Fruit fly (Drosophila melanogaster): ENCODE data around the gene CG32706.

The CG32706 gene

dm6 chrX:9061299-9061698 is 25.6 kb upstream of the CG32706 start (continued):
- TF ChIP-seq Sox15 (GFP tag; optimal IDR thresholded peaks at IDR 0.05) (no peak), Met (GFP tag; optimal IDR thresholded peaks at IDR 0.05) (peak; percentile 34), CG10669 (GFP tag; optimal IDR thresholded peaks at IDR 0.05) (peak; percentile 37), Blimp-1 (GFP tag; optimal IDR thresholded peaks at IDR 0.05) (no peak), CG32006 (GFP tag; optimal IDR thresholded peaks at IDR 0.05) (peak; percentile 66), lz (GFP tag; optimal IDR thresholded peaks at IDR 0.05) (no peak), CG11762 (GFP tag; optimal IDR thresholded peaks at IDR 0.05; ENCODE audit: insufficient read depth) (peak; percentile 37), Ets96B (tag; optimal IDR thresholded peaks at IDR 0.05) (peak; percentile 13), CG8632 (GFP tag; optimal IDR thresholded peaks at IDR 0.05) (peak; percentile 49), CG15336 (GFP tag; IDR thresholded peaks at IDR 0.05) (peak; percentile 50; the same call in 1 of the 2 replicates), CG31627 (GFP tag; optimal IDR thresholded peaks at IDR 0.05) (peak; percentile 14), Eip78C (GFP tag) (peak; percentile 85), dac (GFP tag; optimal IDR thresholded peaks at IDR 0.05) (peak; percentile 29), CG6163 (GFP tag; IDR thresholded peaks at IDR 0.05) (0 out of 3 replicates have a peak, but pooled peaks have one; percentile 19), vri (GFP tag; optimal IDR thresholded peaks at IDR 0.05) (no peak), achi (GFP tag; optimal IDR thresholded peaks at IDR 0.05) (peak; percentile 31), fd85E (GFP tag; optimal IDR thresholded peaks at IDR 0.05) (no peak), acj6 (GFP tag; optimal IDR thresholded peaks at IDR 0.05) (peak; percentile 24), Ets21C (GFP tag; optimal IDR thresholded peaks at IDR 0.05) (no peak)

DNA sequence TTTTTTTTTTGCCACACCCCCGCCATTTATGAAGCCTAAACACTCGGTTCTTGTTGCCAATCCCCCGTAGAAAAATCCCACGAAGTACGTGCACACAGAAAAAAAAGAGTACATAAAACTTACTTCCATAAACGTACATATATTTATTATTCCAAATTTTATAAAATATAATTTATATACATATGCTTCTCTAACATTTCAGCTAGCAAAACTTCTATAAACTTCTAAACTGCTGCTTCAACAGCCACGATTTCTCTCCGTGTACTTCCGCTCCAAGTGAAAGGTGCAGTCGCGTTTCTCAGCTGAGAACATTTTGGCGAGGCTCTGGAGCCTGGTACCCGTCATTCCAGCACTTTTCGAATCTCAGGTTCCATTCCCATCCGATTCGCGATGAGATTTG is 24.3 kb upstream of the CG32706 start:
- TF ChIP-seq CG1621 (tag; optimal IDR thresholded peaks at IDR 0.05): no peak
- TF ChIP-seq Smox (GFP tag; optimal IDR thresholded peaks at IDR 0.05): peak; percentile 57
- peak; percentile 46 for TF ChIP-seq CG8632 (GFP tag; optimal IDR thresholded peaks at IDR 0.05)
- peak; percentile 72 for TF ChIP-seq achi (GFP tag; optimal IDR thresholded peaks at IDR 0.05)
- peak; percentile 41 to 58 for TF ChIP-seq ss (GFP tag; optimal IDR thresholded peaks at IDR 0.05)
- peak; percentile 35 for TF ChIP-seq Hr39 (GFP tag; optimal IDR thresholded peaks at IDR 0.05)
- TF ChIP-seq esn (GFP tag; optimal IDR thresholded peaks at IDR 0.05): peak; percentile 54
- TF ChIP-seq net (GFP tag; optimal IDR thresholded peaks at IDR 0.05): peak; percentile 48
- TF ChIP-seq Sox15 (GFP tag; optimal IDR thresholded peaks at IDR 0.05): peak; percentile 36
- TF ChIP-seq lz (GFP tag; optimal IDR thresholded peaks at IDR 0.05): peak; percentile 39
- no peak for TF ChIP-seq fkh (GFP tag; optimal IDR thresholded peaks at IDR 0.05)
- no peak for TF ChIP-seq fd85E (GFP tag; optimal IDR thresholded peaks at IDR 0.05)
- TF ChIP-seq Sox102F (GFP tag; optimal IDR thresholded peaks at IDR 0.05): peak; percentile 50
- TF ChIP-seq CG32006 (GFP tag; optimal IDR thresholded peaks at IDR 0.05): peak; percentile 59
- no peak for TF ChIP-seq CG7368 (GFP tag; optimal IDR thresholded peaks at IDR 0.05)
- TF ChIP-seq acj6 (GFP tag; optimal IDR thresholded peaks at IDR 0.05): peak; percentile 59
- TF ChIP-seq CG8319 (GFP tag; optimal IDR thresholded peaks at IDR 0.05): no peak
- peak; percentile 26 for TF ChIP-seq Eip75B (GFP tag; optimal IDR thresholded peaks at IDR 0.05)
- peak; percentile 79 for TF ChIP-seq CG6163 (GFP tag; IDR thresholded peaks at IDR 0.05)
- peak; percentile 34 for TF ChIP-seq CG31627 (GFP tag; optimal IDR thresholded peaks at IDR 0.05)
- TF ChIP-seq Hr38 (GFP tag; optimal IDR thresholded peaks at IDR 0.05): no peak
- peak; percentile 65 for TF ChIP-seq eg (GFP tag; IDR thresholded peaks at IDR 0.05)
- TF ChIP-seq pdm3 (GFP tag; optimal IDR thresholded peaks at IDR 0.05): peak; percentile 8
- TF ChIP-seq CG15336 (GFP tag; IDR thresholded peaks at IDR 0.05): peak; percentile 74
- peak in 1 of 2 experiments; percentile 2 for TF ChIP-seq salr (GFP tag; optimal IDR thresholded peaks at IDR 0.05)
- TF ChIP-seq CG6808 (GFP tag; optimal IDR thresholded peaks at IDR 0.05): no peak
- peak; percentile 63 for TF ChIP-seq OdsH (GFP tag; optimal IDR thresholded peaks at IDR 0.05)
- TF ChIP-seq spab (GFP tag; optimal IDR thresholded peaks at IDR 0.05): peak; percentile 20
- TF ChIP-seq Sox14 (GFP tag; optimal IDR thresholded peaks at IDR 0.05): peak; percentile 20
- no peak for TF ChIP-seq CG9139 (GFP tag; optimal IDR thresholded peaks at IDR 0.05)
- peak; percentile 23 for TF ChIP-seq Ets21C (GFP tag; optimal IDR thresholded peaks at IDR 0.05)
- peak; percentile 41 for TF ChIP-seq CG10669 (GFP tag; optimal IDR thresholded peaks at IDR 0.05)
- TF ChIP-seq CG16779 (tag; optimal IDR thresholded peaks at IDR 0.05): no peak
- peak; percentile 64 for TF ChIP-seq CG10631 (GFP tag; optimal IDR thresholded peaks at IDR 0.05)
- TF ChIP-seq CG11294 (GFP tag; IDR thresholded peaks at IDR 0.05): peak; percentile 53
- peak; percentile 55 for TF ChIP-seq CG3032 (tag; optimal IDR thresholded peaks at IDR 0.05)
- peak; percentile 41 for TF ChIP-seq CG3919 (GFP tag; optimal IDR thresholded peaks at IDR 0.05)
- TF ChIP-seq fd59A (GFP tag; optimal IDR thresholded peaks at IDR 0.05): peak; percentile 21
- peak; percentile 51 for TF ChIP-seq CG6792 (GFP tag; optimal IDR thresholded peaks at IDR 0.05)
- TF ChIP-seq Blimp-1 (GFP tag; optimal IDR thresholded peaks at IDR 0.05): peak; percentile 10
- peak; percentile 90 for TF ChIP-seq Eip78C (GFP tag)
- TF ChIP-seq CG4318 (GFP tag; optimal IDR thresholded peaks at IDR 0.05): peak; percentile 5
- peak; percentile 65 for TF ChIP-seq Met (GFP tag; optimal IDR thresholded peaks at IDR 0.05)

All from whole organism, prepupa.